Worm (Caenorhabditis elegans): ENCODE measurements around the gene hif-1.

The hif-1 gene

DNA sequence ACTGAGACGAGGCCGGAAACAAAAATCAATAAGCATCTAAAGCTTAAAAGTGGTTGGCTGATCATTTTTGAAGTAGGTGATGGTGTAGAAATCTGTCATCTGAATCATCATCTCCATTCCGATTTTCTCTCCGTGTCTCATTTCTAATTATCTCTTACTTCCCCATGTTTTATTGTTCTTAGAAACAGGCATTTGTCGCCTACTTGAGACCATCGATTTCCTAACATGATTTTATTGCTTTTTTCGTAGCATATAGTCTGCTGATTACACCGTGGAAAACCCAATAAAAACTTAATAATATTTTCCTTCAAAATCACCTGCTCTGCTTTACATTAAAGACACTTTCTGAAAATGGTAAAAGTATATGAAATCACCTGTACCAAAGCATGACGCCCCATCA is 4.9 kb upstream of the hif-1 start, which contains the start of gene F38A6.4:
Gene F38A6.4 (minus strand): TSS at position 101 of the 400 bp plus-strand sequence.
- TF ChIP-seq ceh-16 (tag; optimal IDR thresholded peaks at IDR 0.05) (no peak), skn-1 (tag; optimal IDR thresholded peaks at IDR 0.05) (no peak), nhr-10 (tag; optimal IDR thresholded peaks at IDR 0.05) (no peak), lin-39 (tag; optimal IDR thresholded peaks at IDR 0.05) (no peak), ztf-4 (tag; optimal IDR thresholded peaks at IDR 0.05) (no peak), nhr-21 (tag; optimal IDR thresholded peaks at IDR 0.05) (no peak), elt-1 (tag; optimal IDR thresholded peaks at IDR 0.05) (no peak), zag-1 (tag; optimal IDR thresholded peaks at IDR 0.05) (no peak), lsy-2 (tag; optimal IDR thresholded peaks at IDR 0.05) (no peak), gmeb-1 (tag; optimal IDR thresholded peaks at IDR 0.05) (no peak), ztf-1 (GFP tag; conservative IDR thresholded peaks at IDR 0.05) (no peak), sma-9 (GFP tag; optimal IDR thresholded peaks at IDR 0.05) (no peak), sma-9 (tag; optimal IDR thresholded peaks at IDR 0.05) (no peak), C34F6.9 (tag; optimal IDR thresholded peaks at IDR 0.05) (no peak), nhr-6 (tag; optimal IDR thresholded peaks at IDR 0.05) (no peak), ztf-11 (tag; optimal IDR thresholded peaks at IDR 0.05) (no peak), F13H6.1 (tag; optimal IDR thresholded peaks at IDR 0.05) (no peak)

DNA sequence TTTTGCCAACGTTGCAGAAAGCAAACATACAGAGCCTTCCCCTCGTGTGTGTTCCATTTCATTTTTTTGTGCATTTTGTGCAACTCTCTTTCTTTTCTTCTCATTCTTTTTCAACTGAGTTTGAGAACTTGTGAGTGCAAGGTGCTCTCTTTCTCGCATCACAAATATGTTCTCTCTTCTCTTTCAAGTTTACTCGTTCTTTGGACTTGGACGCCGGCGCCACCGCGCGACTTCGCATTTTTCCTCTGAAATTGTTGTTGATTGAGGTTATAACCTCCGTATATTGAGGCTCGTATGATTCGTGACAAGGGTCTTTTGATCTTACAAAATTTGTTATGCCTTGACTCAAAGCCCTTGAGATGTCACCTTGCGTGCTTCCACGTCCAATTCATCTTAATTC is 3.4 kb upstream of the hif-1 start:
- TF ChIP-seq ceh-82 (tag; optimal IDR thresholded peaks at IDR 0.05) (no peak), nhr-12 (tag; optimal IDR thresholded peaks at IDR 0.05) (no peak), nhr-77 (tag; optimal IDR thresholded peaks at IDR 0.05) (no peak), aly-2 (tag; optimal IDR thresholded peaks at IDR 0.05) (no peak), nhr-21 (tag; optimal IDR thresholded peaks at IDR 0.05) (peak; percentile 13), mbf-1 (tag; optimal IDR thresholded peaks at IDR 0.05) (no peak), nhr-23 (tag; optimal IDR thresholded peaks at IDR 0.05) (no peak), ZK546.5 (tag; optimal IDR thresholded peaks at IDR 0.05) (no peak), nhr-25 (tag; optimal IDR thresholded peaks at IDR 0.05) (no peak), ztf-1 (GFP tag; conservative IDR thresholded peaks at IDR 0.05) (no peak), elt-1 (tag; optimal IDR thresholded peaks at IDR 0.05) (no peak), nhr-6 (tag; optimal IDR thresholded peaks at IDR 0.05) (no peak), ztf-11 (tag; optimal IDR thresholded peaks at IDR 0.05) (no peak), sem-4 (tag; optimal IDR thresholded peaks at IDR 0.05) (peak; percentile 40), peb-1 (tag; optimal IDR thresholded peaks at IDR 0.05) (no peak), crh-2 (tag; optimal IDR thresholded peaks at IDR 0.05) (peak; percentile 74), blmp-1 (tag; optimal IDR thresholded peaks at IDR 0.05; ENCODE audit: insufficient read depth) (no peak), lin-11 (tag; optimal IDR thresholded peaks at IDR 0.05) (peak; percentile 74), fos-1 (tag; optimal IDR thresholded peaks at IDR 0.05) (peak; percentile 17), nhr-237 (tag; optimal IDR thresholded peaks at IDR 0.05) (no peak), ama-1 (optimal IDR thresholded peaks at IDR 0.05) (peak; percentile 3), lin-13 (GFP tag; optimal IDR thresholded peaks at IDR 0.05) (peak; percentile 40), F13H6.1 (tag; optimal IDR thresholded peaks at IDR 0.05) (peak; percentile 77), sma-9 (GFP tag; optimal IDR thresholded peaks at IDR 0.05) (peak; percentile 77), sma-9 (tag; optimal IDR thresholded peaks at IDR 0.05) (no peak), ztf-4 (tag; optimal IDR thresholded peaks at IDR 0.05) (peak; percentile 80), Y55F3AM.14 (GFP tag; optimal IDR thresholded peaks at IDR 0.05) (no peak), unc-39 (tag; optimal IDR thresholded peaks at IDR 0.05) (no peak), snpc-4 (tag; optimal IDR thresholded peaks at IDR 0.05) (peak; percentile 54), skn-1 (tag; optimal IDR thresholded peaks at IDR 0.05) (no peak), egl-27 (tag; optimal IDR thresholded peaks at IDR 0.05) (peak; percentile 48), sma-3 (GFP tag; optimal IDR thresholded peaks at IDR 0.05) (no peak), mab-5 (tag; optimal IDR thresholded peaks at IDR 0.05) (no peak), lsy-2 (tag; optimal IDR thresholded peaks at IDR 0.05) (peak in 1 of 2 experiments; percentile 72), mdl-1 (tag; optimal IDR thresholded peaks at IDR 0.05) (peak; percentile 60 to 68), nhr-129 (tag; optimal IDR thresholded peaks at IDR 0.05) (peak; percentile 88), unc-55 (GFP tag; optimal IDR thresholded peaks at IDR 0.05) (peak; percentile 90), nhr-10 (tag; optimal IDR thresholded peaks at IDR 0.05) (no peak), ceh-16 (tag; optimal IDR thresholded peaks at IDR 0.05) (no peak), nhr-11 (tag; optimal IDR thresholded peaks at IDR 0.05) (no peak), unc-62 (GFP tag; optimal IDR thresholded peaks at IDR 0.05) (no peak), C34F6.9 (tag; optimal IDR thresholded peaks at IDR 0.05) (peak; percentile 78), alr-1 (tag; optimal IDR thresholded peaks at IDR 0.05) (no peak), gmeb-1 (tag; optimal IDR thresholded peaks at IDR 0.05) (no peak), zag-1 (tag; optimal IDR thresholded peaks at IDR 0.05) (peak; percentile 51), dmd-4 (tag; optimal IDR thresholded peaks at IDR 0.05) (no peak), elt-3 (tag; optimal IDR thresholded peaks at IDR 0.05) (no peak), R02D3.7 (tag; optimal IDR thresholded peaks at IDR 0.05) (no peak), lin-39 (tag; optimal IDR thresholded peaks at IDR 0.05) (no peak)

Measured in whole organism, L2 larva.